Fruit fly (Drosophila melanogaster): ENCODE data around the gene CG14384.

The CG14384 gene

dm6 chr3R:12995522-12995921 is 28.0 kb upstream of the CG14384 start, which contains the start of gene CG7488 (continued):
- TF ChIP-seq CG13424 (tag; optimal IDR thresholded peaks at IDR 0.05), result no peak
- peak; percentile 57 for TF ChIP-seq Med (GFP tag)
- no peak for TF ChIP-seq Atf-2 (GFP tag; optimal IDR thresholded peaks at IDR 0.05)
- no peak for TF ChIP-seq ken (GFP tag; IDR thresholded peaks at IDR 0.05)
- no peak for TF ChIP-seq Side (GFP tag; optimal IDR thresholded peaks at IDR 0.05)
- TF ChIP-seq pb (GFP tag; optimal IDR thresholded peaks at IDR 0.05), result no peak
- TF ChIP-seq otp (GFP tag; IDR thresholded peaks at IDR 0.05), result no peak
- TF ChIP-seq CG31224 (GFP tag; IDR thresholded peaks at IDR 0.05), result no peak
- no peak for TF ChIP-seq HmgD (GFP tag; optimal IDR thresholded peaks at IDR 0.05)
- TF ChIP-seq mam (GFP tag; optimal IDR thresholded peaks at IDR 0.05), result no peak
- 0 out of 3 replicates have a peak, but pooled peaks have one; percentile 19 for TF ChIP-seq ase (GFP tag; IDR thresholded peaks at IDR 0.05)

DNA sequence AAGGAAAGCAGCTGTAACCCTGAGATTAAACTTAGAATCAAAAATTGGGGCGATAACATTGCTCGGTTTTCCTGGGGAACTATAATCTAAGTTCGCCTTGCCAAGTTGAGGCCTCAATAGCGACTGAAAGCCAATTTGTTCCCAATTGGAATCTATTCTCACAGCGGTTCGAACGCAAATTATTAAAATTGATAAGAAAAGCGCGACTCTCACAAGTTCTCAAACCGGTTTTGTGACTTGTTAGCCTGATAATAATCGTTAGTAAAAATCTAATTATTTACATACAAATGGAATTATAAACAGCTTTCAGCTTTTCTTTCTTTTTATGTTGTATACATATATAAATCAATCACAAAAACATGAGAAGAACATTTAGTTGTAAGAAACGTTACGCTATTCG is 27.5 kb upstream of the CG14384 start, which contains the start of gene yellow-f2:
TSS of gene yellow-f2 (minus strand) at position 101 of the 400 bp plus-strand sequence.
- peak; percentile 38 for TF ChIP-seq sug (tag; optimal IDR thresholded peaks at IDR 0.05)
- TF ChIP-seq bab2 (GFP tag; optimal IDR thresholded peaks at IDR 0.05), result no peak
- no peak for TF ChIP-seq psq (GFP tag; optimal IDR thresholded peaks at IDR 0.05)
- no peak for TF ChIP-seq pan (optimal IDR thresholded peaks at IDR 0.05)
- no peak for TF ChIP-seq pan (GFP tag; optimal IDR thresholded peaks at IDR 0.05 in 1 of 2, IDR thresholded peaks at IDR 0.05 in 1 of 2)
- peak; percentile 72 for TF ChIP-seq Elba2 (GFP tag; optimal IDR thresholded peaks at IDR 0.05)
- TF ChIP-seq CG34376 (GFP tag; optimal IDR thresholded peaks at IDR 0.05), result peak; percentile 11

DNA sequence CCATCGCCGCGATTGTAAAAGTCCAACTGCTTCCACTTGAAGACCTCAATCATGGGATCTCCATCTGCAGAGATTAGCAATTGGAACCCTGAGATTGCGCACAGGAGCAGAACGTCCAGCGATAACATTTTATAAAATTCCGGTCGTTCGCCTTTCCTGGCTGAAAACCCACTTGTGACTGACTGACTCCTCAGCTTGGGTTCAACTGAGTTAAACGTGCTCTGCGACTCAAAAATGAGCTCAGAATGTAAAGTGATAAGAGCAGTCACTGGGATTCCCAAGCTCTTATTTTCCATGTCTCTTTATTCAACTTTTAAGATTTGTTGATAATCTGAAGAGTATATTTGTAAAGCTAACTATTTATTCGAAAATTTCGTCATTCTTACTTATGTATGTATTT is 25.5 kb upstream of the CG14384 start, which contains the start of gene yellow-f:
TSS of gene yellow-f (minus strand) at position 184 of the 400 bp plus-strand sequence.
- TF ChIP-seq CG8478 (optimal IDR thresholded peaks at IDR 0.05) (no peak), YL-1 (GFP tag; optimal IDR thresholded peaks at IDR 0.05) (no peak), Fer1 (GFP tag; optimal IDR thresholded peaks at IDR 0.05) (no peak), Optix (GFP tag; IDR thresholded peaks at IDR 0.05) (no peak), Taf1 (GFP tag; IDR thresholded peaks at IDR 0.05) (no peak), CG12659 (GFP tag; optimal IDR thresholded peaks at IDR 0.05) (no peak), twi (tag; optimal IDR thresholded peaks at IDR 0.05) (no peak), Awh (GFP tag; IDR thresholded peaks at IDR 0.05) (no peak), CG10366 (GFP tag; IDR thresholded peaks at IDR 0.05) (no peak)

DNA sequence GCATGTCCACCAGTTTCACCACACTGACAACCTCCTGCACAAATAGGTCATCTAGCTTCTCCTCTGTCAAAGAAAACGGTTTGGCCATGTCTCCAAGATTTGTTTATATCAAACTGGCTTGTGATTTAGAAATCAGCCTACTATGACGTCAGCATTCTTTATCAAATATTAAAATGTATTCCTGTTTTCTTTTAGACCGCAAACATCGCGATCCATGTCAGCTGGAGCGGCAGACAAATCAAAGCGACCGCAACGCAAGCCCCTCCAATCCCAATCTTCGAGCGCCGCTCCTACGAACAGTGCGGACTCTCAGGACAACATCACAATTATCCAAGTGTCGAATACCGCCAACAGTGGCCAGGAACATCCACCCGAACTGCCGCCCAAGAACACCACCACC is 20.9 kb upstream of the CG14384 start, which contains the start of gene CG14383:
TSS of gene CG14383 (minus strand) at position 101 of the 400 bp plus-strand sequence.
- no peak for TF ChIP-seq z (GFP tag; IDR thresholded peaks at IDR 0.05)
- no peak for TF ChIP-seq Xbp1 (GFP tag; optimal IDR thresholded peaks at IDR 0.05)
- TF ChIP-seq dimm (GFP tag; IDR thresholded peaks at IDR 0.05), result 0 out of 2 replicates have a peak, but pooled peaks have one; percentile 18

dm6 chr3R:12985828-12986530 is 18.5 kb upstream of the CG14384 start, which contains the start of gene CG31342:
TSS of gene CG31342 (plus strand) at chr3R:12986041.
- TF ChIP-seq HLH4C (GFP tag; IDR thresholded peaks at IDR 0.05; ENCODE audit: partially characterized antibody) (no peak; the same call in 1 of the 3 replicates), CG11247 (GFP tag; IDR thresholded peaks at IDR 0.05) (no peak), Oaz (GFP tag; IDR thresholded peaks at IDR 0.05) (no peak), chinmo (GFP tag; IDR thresholded peaks at IDR 0.05; ENCODE audit: partially characterized antibody) (0 out of 4 replicates have a peak, but pooled peaks have one; percentile 58), Six4 (GFP tag; optimal IDR thresholded peaks at IDR 0.05) (peak; percentile 61), CG30431 (GFP tag; optimal IDR thresholded peaks at IDR 0.05) (no peak), Gug (GFP tag; IDR thresholded peaks at IDR 0.05) (no peak), gt (GFP tag; IDR thresholded peaks at IDR 0.05) (no peak), CG8944 (GFP tag; optimal IDR thresholded peaks at IDR 0.05) (no peak), disco-r (GFP tag; optimal IDR thresholded peaks at IDR 0.05) (no peak), Dip2 (GFP tag; IDR thresholded peaks at IDR 0.05) (no peak), cato (GFP tag; optimal IDR thresholded peaks at IDR 0.05; ENCODE audit: borderline replicate concordance) (no peak), Dad (GFP tag; optimal IDR thresholded peaks at IDR 0.05) (no peak), HmgD (GFP tag; optimal IDR thresholded peaks at IDR 0.05) (peak; percentile 5), Side (GFP tag; optimal IDR thresholded peaks at IDR 0.05) (no peak), CoRest (tag; optimal IDR thresholded peaks at IDR 0.05) (peak; percentile 62), CG15269 (tag; optimal IDR thresholded peaks at IDR 0.05) (no peak), CG11696 (GFP tag; IDR thresholded peaks at IDR 0.05) (no peak)

Measured in whole organism, embryonic.